Fruit fly (Drosophila melanogaster): ENCODE data around the gene ImpL2.

dm6 chr3L:4211440-4211839, 24.5 kb downstream of the ImpL2 start, which contains the start of gene Cpr64Ab:
- TF ChIP-seq CG12768 (GFP tag; optimal IDR thresholded peaks at IDR 0.05), result no peak
- TF ChIP-seq CG7045 (GFP tag; optimal IDR thresholded peaks at IDR 0.05), result no peak
- TF ChIP-seq CG11617 (GFP tag; optimal IDR thresholded peaks at IDR 0.05), result no peak
- no peak for TF ChIP-seq toe (GFP tag; optimal IDR thresholded peaks at IDR 0.05)
- TF ChIP-seq kay (GFP tag; ENCODE audit: borderline replicate concordance), result no peak
